Worm (Caenorhabditis elegans) whole organism, mixed stage, embryonic: Measurements from ENCODE around the gene mog-1.

Source experiments
- ces-1 ChIP-seq: fragments of 150-350 bp; optimal IDR thresholded peaks from 2 replicates; lab custom pipeline; 2014; ENCODE audit warnings: missing biosample characterization, missing genetic modification reagents, missing genetic modification characterization
- elt-1 ChIP-seq: sonication (generic microtip); optimal IDR thresholded peaks from 2 replicates; lab custom pipeline; 2017; ENCODE audit warnings: missing genetic modification characterization, mild to moderate bottlenecking, missing compliant biosample characterization, antibody characterized with exemption, moderate library complexity, borderline replicate concordance; ENCODE audit not compliant: insufficient read depth
- lin-13 ChIP-seq: fragments of 150-350 bp; optimal IDR thresholded peaks from 2 replicates; lab custom pipeline; 2014; ENCODE audit warnings: missing biosample characterization, missing genetic modification characterization
- lin-32 ChIP-seq: fragments of 200-800 bp; sonication (Bioruptor generic); optimal IDR thresholded peaks from 2 replicates; lab custom pipeline; 2018; ENCODE audit warnings: mild to moderate bottlenecking, missing genetic modification characterization, missing compliant biosample characterization
- mab-5 ChIP-seq: fragments of 150-350 bp; optimal IDR thresholded peaks from 2 replicates; lab custom pipeline; 2014; ENCODE audit warnings: missing biosample characterization, missing genetic modification characterization
- mls-2 ChIP-seq: sonication (generic microtip); optimal IDR thresholded peaks from 2 replicates; lab custom pipeline; 2016; ENCODE audit warnings: mild to moderate bottlenecking, missing genetic modification characterization, moderate library complexity, missing compliant biosample characterization
- nhr-237 ChIP-seq: fragments of 150-350 bp; optimal IDR thresholded peaks from 2 replicates; lab custom pipeline; 2014; ENCODE audit warnings: missing biosample characterization, missing genetic modification characterization
- nhr-28 ChIP-seq: fragments of 150-350 bp; optimal IDR thresholded peaks from 2 replicates; lab custom pipeline; 2014; ENCODE audit warnings: missing biosample characterization, missing genetic modification characterization
- pha-4 ChIP-seq: fragments of 150-350 bp; optimal IDR thresholded peaks from 2 replicates; lab custom pipeline; 2018; ENCODE audit warnings: missing biosample characterization, missing genetic modification reagents, missing genetic modification characterization
- sem-2 ChIP-seq: fragments of 200-800 bp; sonication (Bioruptor generic); optimal IDR thresholded peaks from 2 replicates; lab custom pipeline; 2018; ENCODE audit warnings: mild to moderate bottlenecking, missing genetic modification characterization, missing compliant biosample characterization
- snpc-4 ChIP-seq: fragments of 150-350 bp; optimal IDR thresholded peaks from 2 replicates; lab custom pipeline; 2014; ENCODE audit warnings: missing biosample characterization, missing genetic modification characterization
- unc-39 ChIP-seq: fragments of 150-350 bp; optimal IDR thresholded peaks from 2 replicates; lab custom pipeline; 2014; ENCODE audit warnings: missing biosample characterization, missing genetic modification characterization
- unc-62 ChIP-seq: fragments of 150-350 bp; optimal IDR thresholded peaks from 2 replicates; lab custom pipeline; 2014; ENCODE audit warnings: missing biosample characterization, missing genetic modification reagents, missing genetic modification characterization
- ztf-11 ChIP-seq: fragments of 150-350 bp; optimal IDR thresholded peaks from 2 replicates; lab custom pipeline; 2014; ENCODE audit warnings: missing biosample characterization, missing genetic modification characterization

DNA sequence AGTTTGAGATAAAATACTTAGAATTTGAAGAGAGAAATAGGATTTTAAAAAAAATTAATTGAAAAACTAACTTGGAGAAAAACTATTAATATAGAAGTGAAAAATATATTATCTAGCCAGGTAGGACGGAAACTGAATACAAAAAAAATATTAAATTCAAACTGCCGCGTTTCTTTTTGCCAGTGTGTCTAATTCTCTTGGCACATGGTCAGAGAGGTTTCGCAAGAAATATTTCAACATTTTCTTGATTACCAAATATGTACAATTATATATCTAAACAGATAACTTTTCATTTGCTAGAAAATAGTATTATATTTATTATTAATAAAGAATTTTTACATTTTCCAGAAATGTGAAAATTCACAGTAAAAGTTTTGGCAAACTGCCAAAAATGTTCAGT is 43.5 kb downstream of the mog-1 start:
- TF ChIP-seq unc-39 (tag; lab: Kevin White, UChicago) = no peak
- no peak for TF ChIP-seq snpc-4 (tag; lab: Kevin White, UChicago)
- TF ChIP-seq lin-13 = no peak
- TF ChIP-seq lin-32 = no peak
- TF ChIP-seq nhr-237 (tag; lab: Kevin White, UChicago) = no peak
- TF ChIP-seq elt-1 (tag; lab: Kevin White, UChicago) = no peak
- TF ChIP-seq ztf-11 (tag; lab: Kevin White, UChicago) = no peak
- TF ChIP-seq mls-2 (tag; lab: Kevin White, UChicago) = no peak
- TF ChIP-seq nhr-28 (tag; lab: Kevin White, UChicago) = no peak
- TF ChIP-seq pha-4 (tag; lab: Kevin White, UChicago) = no peak
- no peak for TF ChIP-seq sem-2
- no peak for TF ChIP-seq unc-62 (GFP tag; lab: Kevin White, UChicago)
- no peak for TF ChIP-seq mab-5 (tag; lab: Kevin White, UChicago)
- TF ChIP-seq ces-1 (GFP tag; lab: Kevin White, UChicago) = no peak
